Worm (Caenorhabditis elegans) whole organism, L3 larva: ENCODE measurements around the gene rac-2.

Experiments
- ZK546.5 ChIP-seq: sonication (generic microtip); optimal IDR thresholded peaks from 2 replicates; lab custom pipeline; 2017; ENCODE audit warnings: missing biosample characterization, missing genetic modification characterization
- aly-2 ChIP-seq: fragments of 150-350 bp; optimal IDR thresholded peaks from 2 replicates; lab custom pipeline; 2014; ENCODE audit warnings: missing biosample characterization, missing genetic modification characterization
- ama-1 ChIP-seq: fragments of 150-350 bp; optimal IDR thresholded peaks from 2 replicates; lab custom pipeline; 2018
- ceh-82 ChIP-seq: fragments of 150-350 bp; optimal IDR thresholded peaks from 2 replicates; lab custom pipeline; 2014; ENCODE audit warnings: missing biosample characterization, missing genetic modification characterization
- elt-1 ChIP-seq: fragments of 150-350 bp; optimal IDR thresholded peaks from 2 replicates; lab custom pipeline; 2014; ENCODE audit warnings: missing biosample characterization, missing genetic modification characterization
- fkh-10 ChIP-seq: sonication (generic microtip); optimal IDR thresholded peaks from 2 replicates; lab custom pipeline; 2017; ENCODE audit warnings: missing biosample characterization, missing genetic modification reagents, missing genetic modification characterization
- nhr-76 ChIP-seq: fragments of 150-350 bp; sonication (generic microtip); optimal IDR thresholded peaks from 5 replicates; lab custom pipeline; 2014; ENCODE audit warnings: missing biosample characterization, missing genetic modification characterization
- pqm-1 ChIP-seq: fragments of 150-350 bp; optimal IDR thresholded peaks from 2 replicates; lab custom pipeline; 2017; ENCODE audit warnings: missing biosample characterization, missing genetic modification characterization, inconsistent platforms

ce11 chrIV:16277902-16278301 is 30.1 kb upstream of the rac-2 start, which contains the start of gene ccch-2:
- TF ChIP-seq ZK546.5 (tag; lab: Kevin White, UChicago) (no peak), aly-2 (tag; lab: Kevin White, UChicago) (no peak), fkh-10 (GFP tag; lab: Kevin White, UChicago) (no peak), elt-1 (tag; lab: Kevin White, UChicago) (no peak), ceh-82 (tag; lab: Kevin White, UChicago) (no peak), nhr-76 (tag; lab: Kevin White, UChicago) (no peak), ama-1 (lab: Kevin White, UChicago) (no peak), pqm-1 (tag; lab: Kevin White, UChicago) (no peak)
